Fruit fly (Drosophila melanogaster) whole organism: ENCODE results near the gene miple1.

Experiments used
- pan ChIP-seq: fragments of >200 bp; optimal IDR thresholded peaks from 2 replicates; lab custom pipeline; 2017
- psq ChIP-seq: fragments of >200 bp; optimal IDR thresholded peaks from 2 replicates; lab custom pipeline; 2017
- usp ChIP-seq: fragments of >200 bp; optimal IDR thresholded peaks from 2 replicates; lab custom pipeline; 2017; ENCODE audit warnings: missing biosample characterization, missing genetic modification characterization, mixed read lengths

DNA sequence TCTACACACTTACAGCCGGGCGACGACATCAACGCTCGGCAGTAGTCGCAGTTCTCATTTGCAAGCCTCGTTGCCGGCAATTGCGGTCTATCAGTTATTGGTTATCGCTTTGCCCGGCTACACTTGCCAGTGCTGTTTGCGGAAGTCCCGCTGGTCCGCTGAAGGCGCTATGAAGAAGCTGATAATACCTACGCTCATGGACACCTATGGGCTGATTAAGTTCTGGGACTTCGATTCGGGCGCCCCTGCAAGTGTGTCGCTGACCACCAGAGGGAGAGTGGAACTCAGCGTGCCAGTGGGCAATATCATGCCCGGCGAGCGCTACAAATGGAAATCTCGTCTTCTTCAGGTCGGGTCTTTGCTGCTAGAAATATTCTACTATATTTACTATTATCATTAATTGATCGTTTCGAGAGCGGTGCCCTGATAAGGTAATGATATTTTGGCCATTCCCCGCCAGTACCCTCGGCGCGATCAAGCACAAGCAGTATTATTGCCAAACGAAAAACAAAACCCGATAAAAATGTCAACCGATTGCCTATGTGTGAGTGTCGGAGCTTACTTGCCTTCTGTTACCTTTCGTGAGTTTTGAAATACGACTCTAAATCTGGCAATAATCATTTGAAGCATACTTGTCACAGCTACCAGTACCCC is 33.0 kb downstream of the miple1 start:
- TF ChIP-seq psq (no peak), pan (lab: Kevin White, UChicago) (no peak), usp (GFP tag; lab: Kevin White, UChicago) (no peak)
